Fruit fly (Drosophila melanogaster): ENCODE data around the gene CG12506.

Gene CG12506

DNA sequence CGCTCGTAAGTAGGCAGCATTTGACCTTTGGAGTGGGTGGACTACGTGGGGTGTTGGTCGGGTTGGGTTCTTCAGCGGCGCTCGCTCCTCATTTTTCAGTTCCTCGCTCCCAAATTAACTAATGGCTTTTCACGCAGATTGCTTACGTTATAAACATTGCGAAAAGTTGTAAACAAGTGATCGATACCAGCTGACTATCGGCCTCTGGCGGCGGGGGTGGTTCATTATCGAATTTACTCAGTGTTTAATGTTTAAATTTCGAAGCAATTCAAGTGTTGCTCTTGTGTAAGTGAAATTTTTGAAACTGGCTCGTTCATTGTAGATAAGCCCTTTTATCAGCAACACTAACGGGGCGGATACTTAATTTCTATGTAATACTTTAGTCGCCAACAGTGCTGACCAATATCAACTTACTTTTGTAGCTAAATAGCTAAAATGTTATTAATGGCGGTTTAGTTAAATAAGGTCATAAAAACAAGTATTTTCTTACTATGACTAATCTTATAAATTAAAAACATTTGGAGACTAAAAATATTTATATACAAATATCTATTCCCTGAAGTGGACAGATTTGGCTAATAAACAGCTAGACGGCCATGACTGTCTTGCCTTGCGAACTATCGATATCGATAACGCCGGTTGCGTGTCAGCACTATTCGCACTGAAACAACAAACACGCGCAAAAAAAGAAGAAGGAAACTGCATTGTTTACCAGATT is 46.1 kb downstream of the CG12506 start, which contains the start of the genes PGAP2 and Clp (continued):
- no peak for TF ChIP-seq gsb (GFP tag; IDR thresholded peaks at IDR 0.05)
- TF ChIP-seq CG16815 (GFP tag; optimal IDR thresholded peaks at IDR 0.05) = peak; percentile 59
- peak; percentile 63 for TF ChIP-seq twi (tag; optimal IDR thresholded peaks at IDR 0.05)

DNA sequence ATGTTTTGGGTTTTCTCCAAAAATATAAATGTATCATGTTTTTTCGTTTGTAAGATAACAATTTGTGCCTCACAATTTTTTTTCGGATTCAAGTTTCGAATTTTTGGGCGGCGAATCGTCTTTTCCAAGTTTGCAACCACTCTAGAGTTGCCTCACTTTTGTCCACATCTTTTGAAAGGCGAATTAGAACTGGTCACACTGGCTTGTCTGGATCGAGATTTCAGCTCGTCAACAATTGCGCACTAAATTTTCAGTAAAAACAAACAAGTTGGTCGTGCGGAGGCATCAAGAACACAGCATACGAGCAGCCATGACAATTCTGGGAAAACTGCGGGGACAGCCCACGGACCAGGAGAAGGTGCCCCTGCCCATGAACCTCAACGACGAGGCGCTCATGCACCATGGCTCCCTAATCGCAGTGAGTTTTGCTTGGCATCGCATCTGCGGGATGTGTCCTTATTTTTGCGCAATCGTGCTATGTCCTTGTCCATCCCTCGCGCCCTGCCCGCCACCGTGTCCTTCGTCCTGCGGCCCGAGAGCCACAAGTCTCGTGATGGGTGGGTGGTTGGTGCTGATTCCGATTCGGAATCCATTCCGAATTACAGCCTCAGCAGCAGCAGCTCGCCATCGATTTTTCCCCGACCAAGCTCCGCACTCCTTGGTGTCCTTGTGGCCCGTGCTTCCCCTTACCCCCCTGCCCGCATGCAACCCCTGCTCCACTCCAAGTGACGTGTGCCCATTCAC is 48.1 kb downstream of the CG12506 start, which contains the start of gene CG3662:
CG3662 (plus strand) TSS at position 48 of the 744 bp plus-strand sequence.
- peak; percentile 47 for TF ChIP-seq CG15601 (tag; optimal IDR thresholded peaks at IDR 0.05)
- peak; percentile 88 for TF ChIP-seq Med (GFP tag)
- peak; percentile 18 for TF ChIP-seq caup (GFP tag; optimal IDR thresholded peaks at IDR 0.05; ENCODE audit: severe bottlenecking)
- no peak for TF ChIP-seq pfk (GFP tag; optimal IDR thresholded peaks at IDR 0.05)
- no peak for TF ChIP-seq Hey (tag; optimal IDR thresholded peaks at IDR 0.05)
- no peak for TF ChIP-seq CG4820 (GFP tag; optimal IDR thresholded peaks at IDR 0.05)
- no peak for TF ChIP-seq CG12744 (GFP tag; optimal IDR thresholded peaks at IDR 0.05)
- peak; percentile 93 for TF ChIP-seq Myb (GFP tag; optimal IDR thresholded peaks at IDR 0.05)
- TF ChIP-seq gro (GFP tag; optimal IDR thresholded peaks at IDR 0.05) = peak; percentile 33
- TF ChIP-seq Pdp1 (GFP tag; optimal IDR thresholded peaks at IDR 0.05) = peak in 1 of 2 experiments; percentile 44
- no peak for TF ChIP-seq Aef1 (GFP tag; IDR thresholded peaks at IDR 0.05)
- no peak for TF ChIP-seq Hr51 (GFP tag; optimal IDR thresholded peaks at IDR 0.05)
- TF ChIP-seq CG7786 (GFP tag; optimal IDR thresholded peaks at IDR 0.05) = no peak
- TF ChIP-seq chif (GFP tag; optimal IDR thresholded peaks at IDR 0.05) = no peak
- peak; percentile 29 for TF ChIP-seq CG12299 (tag; optimal IDR thresholded peaks at IDR 0.05)
- no peak for TF ChIP-seq cg (GFP tag; optimal IDR thresholded peaks at IDR 0.05)
- peak; percentile 20 for TF ChIP-seq Nf-YC (tag; optimal IDR thresholded peaks at IDR 0.05)
- TF ChIP-seq pzg (GFP tag; optimal IDR thresholded peaks at IDR 0.05) = peak; percentile 95
- no peak for TF ChIP-seq fd64A (GFP tag; optimal IDR thresholded peaks at IDR 0.05)
- TF ChIP-seq CG1024 (GFP tag; IDR thresholded peaks at IDR 0.05) = no peak
- 0 out of 2 replicates have a peak, but pooled peaks have one; percentile 24 for TF ChIP-seq vvl (GFP tag; IDR thresholded peaks at IDR 0.05)
- no peak for TF ChIP-seq tgo (GFP tag; IDR thresholded peaks at IDR 0.05)
- no peak for TF ChIP-seq org-1 (GFP tag; optimal IDR thresholded peaks at IDR 0.05)
- TF ChIP-seq Sry-δ (GFP tag; optimal IDR thresholded peaks at IDR 0.05) = peak; percentile 49
- no peak for TF ChIP-seq CG7745 (tag; optimal IDR thresholded peaks at IDR 0.05)
- TF ChIP-seq D (optimal IDR thresholded peaks at IDR 0.05) = no peak
- no peak for TF ChIP-seq D (GFP tag; optimal IDR thresholded peaks at IDR 0.05)
- peak; percentile 8 for TF ChIP-seq NfI (GFP tag; optimal IDR thresholded peaks at IDR 0.05)
- no peak for TF ChIP-seq pnt (GFP tag; optimal IDR thresholded peaks at IDR 0.05)
- no peak for TF ChIP-seq unpg (GFP tag; optimal IDR thresholded peaks at IDR 0.05)
- peak; percentile 46 for TF ChIP-seq Sin3A (optimal IDR thresholded peaks at IDR 0.05)
- TF ChIP-seq HLHmδ (GFP tag; optimal IDR thresholded peaks at IDR 0.05) = peak; percentile 11
- TF ChIP-seq CG1603 (tag; optimal IDR thresholded peaks at IDR 0.05) = peak; percentile 81
- no peak for TF ChIP-seq Eip74EF (GFP tag; optimal IDR thresholded peaks at IDR 0.05)
- TF ChIP-seq CG1233 (GFP tag; optimal IDR thresholded peaks at IDR 0.05) = no peak
- no peak for TF ChIP-seq CG14667 (GFP tag; IDR thresholded peaks at IDR 0.05)
- TF ChIP-seq CG11456 (GFP tag; IDR thresholded peaks at IDR 0.05) = no peak
- peak; percentile 17 for TF ChIP-seq chn (GFP tag; optimal IDR thresholded peaks at IDR 0.05)
- no peak for TF ChIP-seq peb (GFP tag; IDR thresholded peaks at IDR 0.05)
- TF ChIP-seq CG17568 (GFP tag; optimal IDR thresholded peaks at IDR 0.05) = no peak
- peak; percentile 46 for TF ChIP-seq CG11504 (tag; optimal IDR thresholded peaks at IDR 0.05)
- no peak for TF ChIP-seq CG5180 (GFP tag; optimal IDR thresholded peaks at IDR 0.05)
- peak; percentile 72 for TF ChIP-seq CG3847 (GFP tag; IDR thresholded peaks at IDR 0.05)
